Worm (Caenorhabditis elegans): ENCODE data around the gene F18C5.5.

F18C5.5 gene

DNA sequence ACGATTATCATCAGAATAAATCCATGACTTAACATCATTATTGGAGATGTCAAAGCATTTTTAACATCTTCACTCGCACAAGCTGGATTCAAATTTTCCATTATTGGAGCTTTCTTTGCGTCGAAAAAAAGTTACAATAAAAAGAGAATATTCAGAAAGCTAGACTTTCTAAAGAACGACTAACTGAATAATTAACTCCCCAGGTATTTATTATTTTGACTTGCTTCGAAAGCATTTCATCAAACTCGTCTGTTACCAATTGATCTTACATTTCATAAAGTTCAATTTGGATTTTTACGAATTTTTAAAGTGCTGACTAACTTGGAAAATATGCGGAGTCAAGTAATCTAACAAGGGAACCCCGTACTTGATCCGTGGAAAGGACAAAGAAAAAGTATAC lies 9.1 kb upstream of the F18C5.5 start, which contains the start of gene sra-29:
sra-29 (minus strand) TSS at position 101 of the 400 bp plus-strand sequence.
- TF ChIP-seq peb-1 (tag; optimal IDR thresholded peaks at IDR 0.05) (no peak), unc-39 (tag; optimal IDR thresholded peaks at IDR 0.05) (no peak), lsy-2 (tag; optimal IDR thresholded peaks at IDR 0.05) (no peak), aly-2 (tag; optimal IDR thresholded peaks at IDR 0.05) (no peak), lin-11 (tag; optimal IDR thresholded peaks at IDR 0.05) (no peak), fos-1 (tag; optimal IDR thresholded peaks at IDR 0.05) (no peak), egl-27 (tag; optimal IDR thresholded peaks at IDR 0.05) (no peak), skn-1 (tag; optimal IDR thresholded peaks at IDR 0.05) (no peak), sma-3 (GFP tag; optimal IDR thresholded peaks at IDR 0.05) (no peak), unc-55 (GFP tag; optimal IDR thresholded peaks at IDR 0.05) (no peak), ztf-1 (GFP tag; conservative IDR thresholded peaks at IDR 0.05) (no peak), elt-3 (tag; optimal IDR thresholded peaks at IDR 0.05) (no peak), mbf-1 (tag; optimal IDR thresholded peaks at IDR 0.05) (no peak)

DNA sequence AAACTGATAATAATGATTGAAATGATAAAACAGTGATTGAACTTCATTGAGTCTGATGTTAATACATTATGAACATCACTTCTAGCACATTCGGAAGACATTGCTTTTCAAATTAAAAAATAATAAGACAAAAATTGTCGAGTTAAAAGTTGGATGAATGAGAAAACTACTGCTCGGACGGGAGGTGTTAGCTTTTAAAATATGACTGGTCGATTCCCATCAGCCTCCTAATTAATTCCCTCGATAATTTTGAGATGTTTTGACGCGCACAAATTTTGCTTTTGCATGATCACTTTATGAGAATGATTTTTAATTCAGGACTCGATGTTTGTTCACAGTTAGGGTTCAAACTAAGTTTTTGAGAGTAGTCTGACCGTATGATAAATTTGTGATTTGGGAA lies 7.1 kb upstream of the F18C5.5 start, which contains the start of gene sra-28:
sra-28 (minus strand) TSS at position 101 of the 400 bp plus-strand sequence.
- TF ChIP-seq snpc-4 (tag; optimal IDR thresholded peaks at IDR 0.05) (no peak), nhr-25 (tag; optimal IDR thresholded peaks at IDR 0.05) (no peak), sem-4 (tag; optimal IDR thresholded peaks at IDR 0.05) (no peak), skn-1 (tag; optimal IDR thresholded peaks at IDR 0.05) (no peak), unc-39 (tag; optimal IDR thresholded peaks at IDR 0.05) (no peak), dmd-4 (tag; optimal IDR thresholded peaks at IDR 0.05) (no peak), nhr-11 (tag; optimal IDR thresholded peaks at IDR 0.05) (no peak), C34F6.9 (tag; optimal IDR thresholded peaks at IDR 0.05) (no peak), egl-27 (tag; optimal IDR thresholded peaks at IDR 0.05) (no peak)

DNA sequence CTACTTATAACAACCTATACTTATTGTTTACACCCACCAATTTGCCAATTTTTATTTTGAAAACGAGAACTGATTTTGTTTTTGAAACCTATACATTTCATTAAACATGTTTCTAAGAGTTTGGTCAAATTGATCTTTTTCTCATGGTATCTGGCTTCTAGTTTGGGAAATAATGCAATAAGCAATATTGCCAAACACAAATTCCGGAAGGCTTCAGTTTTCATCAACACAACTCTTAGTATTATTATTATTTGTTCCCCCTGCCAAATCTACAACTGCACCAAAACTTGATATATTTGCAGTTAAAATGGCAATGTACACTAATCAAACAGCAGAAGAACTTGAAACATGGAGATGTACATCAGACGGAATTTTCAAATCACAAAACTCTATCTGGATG lies 2.2 kb upstream of the F18C5.5 start, which contains the start of gene sra-27:
sra-27 (plus strand) TSS at position 301 of the 400 bp plus-strand sequence.
- TF ChIP-seq Y55F3AM.14 (GFP tag; optimal IDR thresholded peaks at IDR 0.05), result no peak
- TF ChIP-seq unc-62 (GFP tag; optimal IDR thresholded peaks at IDR 0.05), result no peak

DNA sequence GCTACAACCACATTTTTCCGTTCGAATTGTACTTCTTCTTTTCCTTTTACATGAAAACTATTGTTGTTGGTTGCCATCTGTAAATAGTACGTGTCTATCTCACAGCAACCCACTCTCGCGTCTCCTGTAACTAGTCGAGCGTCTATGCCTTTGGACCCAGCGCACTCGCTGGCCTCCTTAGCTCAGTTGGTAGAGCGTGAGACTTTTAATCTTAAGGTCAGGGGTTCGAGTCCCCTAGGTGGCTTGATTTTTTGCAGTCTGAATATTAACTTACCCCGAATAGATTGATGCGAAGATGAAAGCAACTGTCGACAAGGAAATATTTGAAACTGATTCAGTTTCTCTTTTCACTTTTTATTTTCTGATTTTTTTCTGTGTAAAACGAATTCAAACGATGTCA lies 1.5 kb downstream of the F18C5.5 start, which contains the start of gene mpz-3:
mpz-3 (minus strand) TSS at position 320 of the 400 bp plus-strand sequence.
- TF ChIP-seq mdl-1 (tag; optimal IDR thresholded peaks at IDR 0.05), result no peak
- peak; percentile 48 for TF ChIP-seq sma-3 (GFP tag; optimal IDR thresholded peaks at IDR 0.05)
- peak; percentile 4 for TF ChIP-seq lin-11 (tag; optimal IDR thresholded peaks at IDR 0.05)
- peak; percentile 50 for TF ChIP-seq nhr-21 (tag; optimal IDR thresholded peaks at IDR 0.05)
- no peak for TF ChIP-seq elt-1 (tag; optimal IDR thresholded peaks at IDR 0.05)
- TF ChIP-seq C34F6.9 (tag; optimal IDR thresholded peaks at IDR 0.05), result peak; percentile 37
- TF ChIP-seq blmp-1 (tag; optimal IDR thresholded peaks at IDR 0.05; ENCODE audit: insufficient read depth), result no peak
- no peak for TF ChIP-seq egl-27 (tag; optimal IDR thresholded peaks at IDR 0.05)
- no peak for TF ChIP-seq ztf-4 (tag; optimal IDR thresholded peaks at IDR 0.05)
- TF ChIP-seq alr-1 (tag; optimal IDR thresholded peaks at IDR 0.05), result no peak
- TF ChIP-seq unc-62 (GFP tag; optimal IDR thresholded peaks at IDR 0.05), result no peak
- peak; percentile 28 for TF ChIP-seq F13H6.1 (tag; optimal IDR thresholded peaks at IDR 0.05)
- no peak for TF ChIP-seq nhr-11 (tag; optimal IDR thresholded peaks at IDR 0.05)
- TF ChIP-seq ama-1 (optimal IDR thresholded peaks at IDR 0.05), result no peak
- no peak for TF ChIP-seq ZK546.5 (tag; optimal IDR thresholded peaks at IDR 0.05)
- no peak for TF ChIP-seq lsy-2 (tag; optimal IDR thresholded peaks at IDR 0.05)
- TF ChIP-seq lin-13 (GFP tag; optimal IDR thresholded peaks at IDR 0.05), result peak; percentile 5
- TF ChIP-seq ztf-11 (tag; optimal IDR thresholded peaks at IDR 0.05), result no peak
- no peak for TF ChIP-seq R02D3.7 (tag; optimal IDR thresholded peaks at IDR 0.05)
- TF ChIP-seq nhr-129 (tag; optimal IDR thresholded peaks at IDR 0.05), result peak; percentile 68
- TF ChIP-seq gmeb-1 (tag; optimal IDR thresholded peaks at IDR 0.05), result peak; percentile 51
- TF ChIP-seq sma-9 (GFP tag; optimal IDR thresholded peaks at IDR 0.05), result peak; percentile 63
- no peak for TF ChIP-seq sma-9 (tag; optimal IDR thresholded peaks at IDR 0.05)
- peak; percentile 57 for TF ChIP-seq fos-1 (tag; optimal IDR thresholded peaks at IDR 0.05)
- TF ChIP-seq nhr-237 (tag; optimal IDR thresholded peaks at IDR 0.05), result no peak
- no peak for TF ChIP-seq nhr-12 (tag; optimal IDR thresholded peaks at IDR 0.05)
- TF ChIP-seq crh-2 (tag; optimal IDR thresholded peaks at IDR 0.05), result peak; percentile 18
